Fruit fly (Drosophila melanogaster): ENCODE results near the gene Oga.
A peak's percentile ranks its signal among the peaks of the same experiment; 100 is the strongest.

Oga gene

DNA sequence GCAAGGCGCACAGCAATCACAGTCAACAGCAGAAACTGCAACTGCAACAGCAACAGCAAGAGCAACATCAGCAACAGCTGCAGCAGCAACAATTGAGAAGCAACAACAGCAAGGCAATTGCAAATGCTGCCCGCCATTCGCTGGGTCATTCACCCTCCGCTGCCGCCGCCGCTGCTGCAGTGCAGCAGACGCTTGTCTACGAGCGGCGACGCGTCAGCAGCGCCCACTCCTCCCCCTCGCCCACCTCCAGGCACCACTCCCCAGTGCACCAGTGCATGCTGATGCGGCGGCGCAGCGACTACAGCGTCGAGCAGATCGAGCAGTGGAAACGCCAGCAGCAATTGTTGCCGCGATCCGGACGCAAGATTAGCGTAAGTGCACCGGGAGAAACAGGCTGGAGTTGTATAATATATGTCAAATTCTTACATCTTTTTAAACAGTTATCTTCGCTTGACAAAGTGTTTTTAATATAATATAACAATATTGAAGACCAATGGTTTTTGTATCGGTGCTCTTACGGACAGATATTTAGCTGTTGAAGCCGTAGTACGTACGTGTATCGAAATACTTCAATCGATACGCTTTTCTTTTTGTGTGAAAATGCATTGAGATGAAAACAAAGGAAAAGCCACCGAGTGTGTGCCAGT is 13.1 kb upstream of the Oga start (continued):
- no peak for TF ChIP-seq slbo (GFP tag; IDR thresholded peaks at IDR 0.05)
- no peak for TF ChIP-seq Hmx (GFP tag; optimal IDR thresholded peaks at IDR 0.05)
- TF ChIP-seq Dref (GFP tag; IDR thresholded peaks at IDR 0.05) = no peak
- no peak for TF ChIP-seq Ravus (GFP tag; IDR thresholded peaks at IDR 0.05)
- TF ChIP-seq B-H2 (GFP tag; optimal IDR thresholded peaks at IDR 0.05) = no peak
- no peak for TF ChIP-seq schlank (tag; optimal IDR thresholded peaks at IDR 0.05)
- peak in 1 of 2 experiments; percentile 30 for TF ChIP-seq dpn (GFP tag; optimal IDR thresholded peaks at IDR 0.05)
- TF ChIP-seq Ada2b (GFP tag; IDR thresholded peaks at IDR 0.05) = no peak
- TF ChIP-seq cad (GFP tag; optimal IDR thresholded peaks at IDR 0.05) = no peak
- no peak for TF ChIP-seq CG10543 (GFP tag; optimal IDR thresholded peaks at IDR 0.05)
- no peak for TF ChIP-seq trh (GFP tag; optimal IDR thresholded peaks at IDR 0.05)
- TF ChIP-seq Hr3 (GFP tag; optimal IDR thresholded peaks at IDR 0.05) = no peak
- no peak for TF ChIP-seq Six4 (GFP tag; optimal IDR thresholded peaks at IDR 0.05)
- TF ChIP-seq nom (GFP tag; optimal IDR thresholded peaks at IDR 0.05) = no peak
- no peak for TF ChIP-seq Usf (GFP tag; optimal IDR thresholded peaks at IDR 0.05)
- no peak for TF ChIP-seq Atf-2 (GFP tag; optimal IDR thresholded peaks at IDR 0.05)
- TF ChIP-seq CG18262 (tag; optimal IDR thresholded peaks at IDR 0.05) = peak; percentile 71
- no peak for TF ChIP-seq Sry-δ (GFP tag; optimal IDR thresholded peaks at IDR 0.05)
- no peak for TF ChIP-seq en (GFP tag; optimal IDR thresholded peaks at IDR 0.05)
- no peak for TF ChIP-seq Meics (GFP tag; optimal IDR thresholded peaks at IDR 0.05)
- TF ChIP-seq CG8765 (GFP tag; IDR thresholded peaks at IDR 0.05) = no peak
- no peak for TF ChIP-seq gro (GFP tag; optimal IDR thresholded peaks at IDR 0.05)
- TF ChIP-seq CG6683 (GFP tag; optimal IDR thresholded peaks at IDR 0.05) = no peak
- no peak for TF ChIP-seq CG15479 (GFP tag; optimal IDR thresholded peaks at IDR 0.05)
- TF ChIP-seq CG13287 (GFP tag; IDR thresholded peaks at IDR 0.05; ENCODE audit: partially characterized antibody) = no peak
- TF ChIP-seq CG17829 (tag; optimal IDR thresholded peaks at IDR 0.05) = peak; percentile 35
- no peak for TF ChIP-seq CG11696 (GFP tag; IDR thresholded peaks at IDR 0.05)
- TF ChIP-seq az2 (GFP tag; optimal IDR thresholded peaks at IDR 0.05) = peak; percentile 39
- TF ChIP-seq CG12104 (GFP tag; optimal IDR thresholded peaks at IDR 0.05) = peak; percentile 19
- no peak for TF ChIP-seq MTF-1 (GFP tag; optimal IDR thresholded peaks at IDR 0.05; ENCODE audit: borderline replicate concordance)
- TF ChIP-seq D19B (GFP tag; optimal IDR thresholded peaks at IDR 0.05) = no peak
- no peak for TF ChIP-seq Nf-YA (GFP tag; IDR thresholded peaks at IDR 0.05)

DNA sequence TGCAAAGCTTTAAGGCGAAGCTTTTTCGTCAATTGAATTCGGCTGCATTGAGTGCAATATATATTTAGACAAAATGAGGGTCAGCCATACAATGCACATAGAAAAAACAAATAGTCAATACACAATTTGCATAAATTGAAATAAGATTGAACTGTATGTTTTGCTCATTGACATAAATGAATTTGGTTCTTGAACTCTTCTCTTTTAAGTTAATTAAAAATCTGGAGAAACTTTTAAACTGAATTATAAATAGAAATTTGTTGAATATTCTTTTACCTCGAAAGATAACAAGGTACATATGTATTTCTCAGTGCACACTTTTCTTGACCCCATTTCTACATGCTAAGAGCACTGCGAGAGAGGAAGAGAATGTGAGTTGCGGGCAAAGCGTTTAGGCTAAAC is 12.5 kb upstream of the Oga start:
- TF ChIP-seq grau (tag; optimal IDR thresholded peaks at IDR 0.05) (peak; percentile 41), CG33213 (GFP tag; optimal IDR thresholded peaks at IDR 0.05) (no peak), CG8388 (GFP tag; optimal IDR thresholded peaks at IDR 0.05) (peak; percentile 12), shn (GFP tag; optimal IDR thresholded peaks at IDR 0.05) (no peak), CG16815 (GFP tag; optimal IDR thresholded peaks at IDR 0.05) (no peak), CG4617 (GFP tag; optimal IDR thresholded peaks at IDR 0.05; ENCODE audit: borderline replicate concordance) (no peak), Hr78 (GFP tag; optimal IDR thresholded peaks at IDR 0.05) (peak in 1 of 2 experiments; percentile 56), chn (GFP tag; optimal IDR thresholded peaks at IDR 0.05) (no peak), pb (GFP tag; optimal IDR thresholded peaks at IDR 0.05) (no peak), Fer3 (tag; optimal IDR thresholded peaks at IDR 0.05) (no peak), CG7928 (GFP tag; optimal IDR thresholded peaks at IDR 0.05) (no peak), Hr3 (GFP tag; optimal IDR thresholded peaks at IDR 0.05) (peak; percentile 72), kay (GFP tag; optimal IDR thresholded peaks at IDR 0.05) (no peak), Med (GFP tag) (no peak), ci (GFP tag; IDR thresholded peaks at IDR 0.05) (peak; percentile 28; the same call in 2 of the 3 replicates), Camta (GFP tag; optimal IDR thresholded peaks at IDR 0.05) (no peak), CG12659 (GFP tag; optimal IDR thresholded peaks at IDR 0.05) (peak; percentile 10), HLH4C (GFP tag; IDR thresholded peaks at IDR 0.05; ENCODE audit: partially characterized antibody) (no peak), tll (GFP tag; optimal IDR thresholded peaks at IDR 0.05) (no peak), fd96Cb (tag; optimal IDR thresholded peaks at IDR 0.05) (no peak), Hmr (GFP tag; optimal IDR thresholded peaks at IDR 0.05) (no peak)
